Fruit fly (Drosophila melanogaster) whole organism, embryonic: Measurements from ENCODE around the gene Bem46.

Source experiments
- Antp ChIP-seq: fragments of 200-800 bp; sonication (Bioruptor generic); optimal IDR thresholded peaks from 3 replicates; lab custom pipeline; 2016; ENCODE audit warnings: missing biosample characterization, missing genetic modification characterization
- BEAF-32 ChIP-seq: fragments of 200-800 bp; sonication (Bioruptor generic); optimal IDR thresholded peaks from 3 replicates; lab custom pipeline; 2017; ENCODE audit warnings: missing biosample characterization, missing genetic modification characterization, mild to moderate bottlenecking, moderate library complexity, missing genetic modification reagents
- Bteb2 ChIP-seq: fragments of 200-800 bp; sonication (Bioruptor generic); optimal IDR thresholded peaks from 2 replicates; lab custom pipeline; 2016; ENCODE audit warnings: missing biosample characterization, missing genetic modification characterization
- CG11093 ChIP-seq: fragments of 200-800 bp; sonication (Bioruptor generic); IDR thresholded peaks from 3 replicates; pipeline ENCODE4 v1.3.6; 2022; ENCODE audit warnings: missing biosample characterization, missing genetic modification characterization
- CG13296 ChIP-seq: fragments of 200-800 bp; sonication (Bioruptor generic); optimal IDR thresholded peaks from 3 replicates; lab custom pipeline; 2018; ENCODE audit warnings: missing biosample characterization, mild to moderate bottlenecking, missing genetic modification characterization
- CG14050 ChIP-seq: fragments of 200-800 bp; sonication (Bioruptor generic); IDR thresholded peaks from 3 replicates; pipeline ENCODE4 v1.3.6; 2022; ENCODE audit warnings: missing biosample characterization, missing genetic modification characterization
- CG17328 ChIP-seq: fragments of 200-800 bp; sonication (Bioruptor generic); IDR thresholded peaks from 2 replicates; pipeline ENCODE4 v1.3.6; 2022; ENCODE audit warnings: missing biosample characterization, missing genetic modification characterization
- CG17568 ChIP-seq: fragments of 200-800 bp; sonication (Bioruptor generic); optimal IDR thresholded peaks from 2 replicates; lab custom pipeline; 2018; ENCODE audit warnings: missing biosample characterization, mild to moderate bottlenecking, missing genetic modification characterization, moderate library complexity
- CG17802 ChIP-seq: fragments of 200-800 bp; sonication (Bioruptor generic); optimal IDR thresholded peaks from 2 replicates; lab custom pipeline; 2018; ENCODE audit warnings: missing biosample characterization, mild to moderate bottlenecking, missing genetic modification characterization, moderate library complexity
- CG18262 ChIP-seq: fragments of 200-800 bp; optimal IDR thresholded peaks from 3 replicates; lab custom pipeline; 2019; ENCODE audit warnings: missing biosample characterization, mild to moderate bottlenecking, missing genetic modification characterization, moderate library complexity
- CG1832 ChIP-seq: fragments of 200-800 bp; sonication (Bioruptor generic); optimal IDR thresholded peaks from 2 replicates; lab custom pipeline; 2017; ENCODE audit warnings: missing biosample characterization, mild to moderate bottlenecking, missing genetic modification characterization, inconsistent platforms
- CG2116 ChIP-seq: fragments of 200-800 bp; sonication (Bioruptor generic); optimal IDR thresholded peaks from 3 replicates; lab custom pipeline; 2018; ENCODE audit warnings: missing biosample characterization, mild to moderate bottlenecking, missing genetic modification characterization
- CG2875 ChIP-seq: fragments of 200-800 bp; sonication (Bioruptor generic); optimal IDR thresholded peaks from 2 replicates; lab custom pipeline; 2017; ENCODE audit warnings: missing biosample characterization, mild to moderate bottlenecking, missing genetic modification characterization, missing genetic modification reagents
- CG30020 ChIP-seq: fragments of 200-800 bp; optimal IDR thresholded peaks from 2 replicates; lab custom pipeline; 2019; ENCODE audit warnings: missing biosample characterization, mild to moderate bottlenecking, missing genetic modification characterization, moderate library complexity
- CG30403 ChIP-seq: fragments of 200-800 bp; sonication (Bioruptor generic); optimal IDR thresholded peaks from 3 replicates; lab custom pipeline; 2016; ENCODE audit warnings: missing biosample characterization, missing genetic modification characterization
- CG3281 ChIP-seq: fragments of 200-800 bp; sonication (Bioruptor generic); optimal IDR thresholded peaks from 3 replicates; lab custom pipeline; 2017; ENCODE audit warnings: missing biosample characterization, mild to moderate bottlenecking, missing genetic modification characterization
- CG33213 ChIP-seq: fragments of 200-800 bp; sonication (Bioruptor generic); optimal IDR thresholded peaks from 3 replicates; lab custom pipeline; 2016; ENCODE audit warnings: missing biosample characterization, missing genetic modification characterization
- CG3726 ChIP-seq: fragments of 200-800 bp; sonication (Bioruptor generic); IDR thresholded peaks from 3 replicates; pipeline ENCODE4, ENCODE4 v1.3.6; 2022; ENCODE audit warnings: missing biosample characterization, missing genetic modification characterization
- CG6175 ChIP-seq: fragments of 200-800 bp; sonication (Bioruptor generic); IDR thresholded peaks from 3 replicates; pipeline ENCODE4 v1.3.6; 2022; ENCODE audit warnings: missing biosample characterization, missing genetic modification characterization
- CG7963 ChIP-seq: fragments of 200-800 bp; sonication (Bioruptor generic); IDR thresholded peaks from 3 replicates; pipeline ENCODE4 v1.3.6; 2022; ENCODE audit warnings: missing biosample characterization, missing genetic modification characterization; ENCODE audit not compliant: partially characterized antibody
- CG8388 ChIP-seq: fragments of 200-800 bp; sonication (Bioruptor generic); optimal IDR thresholded peaks from 2 replicates; lab custom pipeline; 2019; ENCODE audit warnings: missing biosample characterization, mild to moderate bottlenecking, missing genetic modification characterization, moderate library complexity
- CG9876 ChIP-seq: fragments of 200-800 bp; sonication (Bioruptor generic); optimal IDR thresholded peaks from 2 replicates; lab custom pipeline; 2016; ENCODE audit warnings: missing biosample characterization, missing genetic modification characterization
- CTCF ChIP-seq: fragments of 200-800 bp; sonication (Bioruptor generic); optimal IDR thresholded peaks from 2 replicates; lab custom pipeline; 2017; ENCODE audit warnings: missing biosample characterization, mild to moderate bottlenecking, missing genetic modification characterization, moderate library complexity
- Elba2 ChIP-seq: fragments of 200-800 bp; sonication (Bioruptor generic); optimal IDR thresholded peaks from 3 replicates; lab custom pipeline; 2016; ENCODE audit warnings: missing biosample characterization, missing genetic modification characterization
- Ets65A ChIP-seq: fragments of 200-800 bp; sonication (Bioruptor generic); peaks from one replicate; lab custom pipeline; 2016; ENCODE audit warnings: missing biosample characterization, missing genetic modification characterization
- Fer2 ChIP-seq: fragments of 200-800 bp; sonication (Bioruptor generic); optimal IDR thresholded peaks from 2 replicates; lab custom pipeline; 2018; ENCODE audit warnings: missing biosample characterization, mild to moderate bottlenecking, missing genetic modification characterization, moderate library complexity
- HLHmδ ChIP-seq: fragments of 200-800 bp; sonication (Bioruptor generic); optimal IDR thresholded peaks from 2 replicates; lab custom pipeline; 2018; ENCODE audit warnings: missing biosample characterization, mild to moderate bottlenecking, missing genetic modification characterization, moderate library complexity
- MTF-1 ChIP-seq: fragments of 200-800 bp; sonication (Bioruptor generic); optimal IDR thresholded peaks from 2 replicates; lab custom pipeline; 2018; ENCODE audit warnings: missing biosample characterization, mild to moderate bottlenecking, missing genetic modification characterization, borderline replicate concordance
- Mes4 ChIP-seq: fragments of 200-800 bp; sonication (Bioruptor generic); optimal IDR thresholded peaks from 2 replicates; lab custom pipeline; 2016; ENCODE audit warnings: missing biosample characterization, missing genetic modification characterization
- Myb ChIP-seq: fragments of 200-800 bp; sonication (Bioruptor generic); optimal IDR thresholded peaks from 2 replicates; lab custom pipeline; 2016; ENCODE audit warnings: missing biosample characterization, missing genetic modification characterization
- Rfx ChIP-seq: fragments of 200-800 bp; sonication (Bioruptor generic); IDR thresholded peaks from 2 replicates; pipeline ENCODE4 v1.3.6; 2022; ENCODE audit warnings: missing biosample characterization, missing genetic modification characterization
- Sox102F ChIP-seq: fragments of 200-800 bp; sonication (Bioruptor generic); optimal IDR thresholded peaks from 2 replicates; lab custom pipeline; 2018; ENCODE audit warnings: missing biosample characterization, mild to moderate bottlenecking, missing genetic modification characterization, moderate library complexity
- bigmax ChIP-seq: fragments of 200-800 bp; sonication (Bioruptor generic); optimal IDR thresholded peaks from 2 replicates; lab custom pipeline; 2018; ENCODE audit warnings: missing biosample characterization, mild to moderate bottlenecking, missing genetic modification characterization
- corto ChIP-seq: fragments of 200-800 bp; sonication (Bioruptor generic); optimal IDR thresholded peaks from 2 replicates; lab custom pipeline; 2016; ENCODE audit warnings: missing biosample characterization, mild to moderate bottlenecking, missing genetic modification characterization, moderate library complexity
- disco-r ChIP-seq: fragments of 200-800 bp; sonication (Bioruptor generic); optimal IDR thresholded peaks from 2 replicates; lab custom pipeline; 2016; ENCODE audit warnings: missing biosample characterization, missing genetic modification characterization
- ems ChIP-seq: fragments of 200-800 bp; sonication (Bioruptor generic); optimal IDR thresholded peaks from 3 replicates; lab custom pipeline; 2016; ENCODE audit warnings: missing biosample characterization, missing genetic modification characterization
- eve ChIP-seq, 2 experiments: fragments of >200 bp; optimal IDR thresholded peaks; 2 replicates each; lab custom pipeline; 2017; ENCODE audit warnings: missing biosample characterization in 2 of 2, missing genetic modification characterization in 2 of 2
- gsb ChIP-seq: fragments of 200-800 bp; sonication (Bioruptor generic); IDR thresholded peaks from 2 replicates; pipeline ENCODE4 v1.3.6; 2022; ENCODE audit warnings: missing biosample characterization, missing genetic modification characterization
- hbn ChIP-seq: fragments of 200-800 bp; sonication (Bioruptor generic); IDR thresholded peaks from 2 replicates; pipeline ENCODE4 v1.3.6; 2022; ENCODE audit warnings: missing biosample characterization, missing genetic modification characterization; ENCODE audit not compliant: partially characterized antibody
- lab ChIP-seq: fragments of 200-800 bp; sonication (Bioruptor generic); optimal IDR thresholded peaks from 3 replicates; lab custom pipeline; 2017; ENCODE audit warnings: missing biosample characterization, missing genetic modification characterization, mild to moderate bottlenecking, moderate library complexity, missing genetic modification reagents
- mld ChIP-seq: fragments of 200-800 bp; sonication (Bioruptor generic); IDR thresholded peaks from 3 replicates; pipeline ENCODE4 v1.3.6; 2022; ENCODE audit warnings: missing biosample characterization, missing genetic modification characterization; ENCODE audit not compliant: partially characterized antibody
- pita ChIP-seq: fragments of 200-800 bp; sonication (Bioruptor generic); optimal IDR thresholded peaks from 2 replicates; lab custom pipeline; 2017; ENCODE audit warnings: missing biosample characterization, mild to moderate bottlenecking, missing genetic modification characterization
- prd ChIP-seq, 3 experiments: fragments of >200 bp in 2 of 3; fragments of 200-800 bp in 1 of 3; sonication (Bioruptor generic) in 1 of 3; optimal IDR thresholded peaks in 2 of 3; IDR thresholded peaks in 1 of 3; 2 replicates in 2 of 3; 3 replicates in 1 of 3; pipeline versions ENCODE4 v1.3.6 to Lab custom; 2017 to 2022; ENCODE audit warnings: missing biosample characterization in 1 of 3, missing genetic modification characterization in 1 of 3
- pzg ChIP-seq: fragments of 200-800 bp; sonication (Bioruptor generic); optimal IDR thresholded peaks from 3 replicates; lab custom pipeline; 2018; ENCODE audit warnings: missing biosample characterization, mild to moderate bottlenecking, missing genetic modification characterization, moderate library complexity
- schlank ChIP-seq: fragments of 200-800 bp; sonication (Bioruptor generic); optimal IDR thresholded peaks from 2 replicates; lab custom pipeline; 2018; ENCODE audit warnings: missing biosample characterization, mild to moderate bottlenecking, missing genetic modification characterization
- sens-2 ChIP-seq: fragments of 200-800 bp; sonication (Bioruptor generic); IDR thresholded peaks from 2 replicates; pipeline ENCODE4 v1.3.6; 2022; ENCODE audit warnings: missing biosample characterization, missing genetic modification characterization
- so ChIP-seq: fragments of 200-800 bp; sonication (Bioruptor generic); IDR thresholded peaks from 3 replicates; pipeline ENCODE4 v1.3.6; 2022; ENCODE audit warnings: missing biosample characterization, missing genetic modification characterization
- ttk ChIP-seq: fragments of 200-800 bp; sonication (Bioruptor generic); IDR thresholded peaks from 2 replicates; pipeline ENCODE4 v2.1.2; 2022; ENCODE audit warnings: missing biosample characterization, missing genetic modification characterization
- tup ChIP-seq: fragments of 200-800 bp; sonication (Bioruptor generic); optimal IDR thresholded peaks from 2 replicates; lab custom pipeline; 2016; ENCODE audit warnings: missing biosample characterization, mild to moderate bottlenecking, missing genetic modification characterization, moderate library complexity
- zen2 ChIP-seq: fragments of 200-800 bp; sonication (Bioruptor generic); IDR thresholded peaks from 3 replicates; pipeline ENCODE4 v1.3.6; 2022; ENCODE audit warnings: missing biosample characterization, missing genetic modification characterization; ENCODE audit not compliant: partially characterized antibody
- zfh1 ChIP-seq: fragments of 200-800 bp; sonication (Bioruptor generic); IDR thresholded peaks from 3 replicates; pipeline ENCODE4 v1.3.6; 2022; ENCODE audit warnings: missing biosample characterization, missing genetic modification characterization

Gene Bem46

DNA sequence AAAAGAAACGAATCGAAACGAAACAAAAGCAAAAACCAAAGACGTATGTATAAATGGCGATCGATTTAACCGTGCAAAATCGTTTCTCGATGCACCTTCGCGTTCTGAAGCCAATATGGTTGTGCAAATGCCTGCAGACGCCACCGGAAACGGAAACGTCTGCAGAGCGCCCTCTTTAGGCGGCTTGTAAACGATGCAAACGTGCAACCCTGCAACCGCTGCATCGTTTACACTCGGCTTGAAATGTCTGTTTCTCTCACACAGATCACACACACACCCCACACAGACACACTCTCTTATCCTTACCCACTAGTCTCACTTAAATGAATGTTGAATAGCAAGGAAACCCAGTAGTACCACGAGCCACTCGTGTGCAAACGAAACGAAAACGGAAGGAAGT, 21.0 kb upstream of the Bem46 start:
- peak; percentile 1 for TF ChIP-seq CG8388
- no peak for TF ChIP-seq CG30403 (GFP tag; lab: Kevin White, UChicago)
- no peak for TF ChIP-seq schlank (tag; lab: Kevin White, UChicago)
- no peak for TF ChIP-seq zen2 (GFP tag; lab: Robert Waterston, UW)
- TF ChIP-seq CG1832 (GFP tag; lab: Kevin White, UChicago), result no peak
- no peak for TF ChIP-seq ems (GFP tag; lab: Kevin White, UChicago)
- TF ChIP-seq CG13296 (GFP tag; lab: Kevin White, UChicago), result no peak
- no peak for TF ChIP-seq corto (GFP tag; lab: Kevin White, UChicago)
- peak; percentile 21 for TF ChIP-seq Elba2 (GFP tag; lab: Kevin White, UChicago)
- TF ChIP-seq bigmax (GFP tag; lab: Kevin White, UChicago), result no peak
- TF ChIP-seq sens-2 (GFP tag; lab: Robert Waterston, UW), result peak; percentile 43; the same call in 1 of the 2 replicates
- no peak for TF ChIP-seq BEAF-32
- TF ChIP-seq Rfx, result no peak
- TF ChIP-seq CG14050 (GFP tag; lab: Robert Waterston, UW), result no peak
- peak; percentile 26 for TF ChIP-seq CG17802 (tag; lab: Kevin White, UChicago)
- TF ChIP-seq HLHmδ (GFP tag; lab: Kevin White, UChicago), result peak; percentile 74
- no peak for TF ChIP-seq CG6175 (GFP tag; lab: Robert Waterston, UW)
- TF ChIP-seq hbn (GFP tag; lab: Robert Waterston, UW), result no peak
- no peak for TF ChIP-seq eve (GFP tag; optimal IDR thresholded peaks at IDR 0.05; lab: Kevin White, UChicago)
- TF ChIP-seq CG11093 (GFP tag; lab: Robert Waterston, UW), result no peak
- TF ChIP-seq CG18262, result no peak
- TF ChIP-seq pita (GFP tag; lab: Kevin White, UChicago), result no peak
- TF ChIP-seq Antp (GFP tag; lab: Kevin White, UChicago), result no peak
- peak; percentile 47 for TF ChIP-seq MTF-1 (GFP tag; lab: Kevin White, UChicago)
- no peak for TF ChIP-seq CG33213 (GFP tag; lab: Kevin White, UChicago)
- no peak for TF ChIP-seq so (GFP tag; lab: Robert Waterston, UW)
- TF ChIP-seq disco-r (GFP tag; lab: Kevin White, UChicago), result no peak
- no peak for TF ChIP-seq gsb
- TF ChIP-seq CG7963 (GFP tag; lab: Robert Waterston, UW), result no peak
- TF ChIP-seq Fer2 (tag; lab: Kevin White, UChicago), result no peak
- TF ChIP-seq zfh1 (GFP tag; lab: Robert Waterston, UW), result 0 out of 3 replicates have a peak, but pooled peaks have one; percentile 46
- no peak for TF ChIP-seq Sox102F (GFP tag; lab: Kevin White, UChicago)
- no peak for TF ChIP-seq CG30020 (tag; lab: Kevin White, UChicago)
- TF ChIP-seq Ets65A (GFP tag; lab: Kevin White, UChicago), result no peak
- TF ChIP-seq ttk, result no peak
- no peak for TF ChIP-seq tup
- no peak for TF ChIP-seq CG17328 (GFP tag; lab: Robert Waterston, UW)
- no peak for TF ChIP-seq pzg
- TF ChIP-seq CG2116 (GFP tag; lab: Kevin White, UChicago), result peak; percentile 86
- TF ChIP-seq lab (GFP tag; lab: Kevin White, UChicago), result no peak
- TF ChIP-seq mld (GFP tag; lab: Robert Waterston, UW), result no peak
- no peak for TF ChIP-seq Myb (GFP tag; lab: Kevin White, UChicago)
- no peak for TF ChIP-seq prd (optimal IDR thresholded peaks at IDR 0.05; lab: Kevin White, UChicago)
- no peak for TF ChIP-seq prd (GFP tag; IDR thresholded peaks at IDR 0.05; lab: Robert Waterston, UW)
- TF ChIP-seq Mes4, result peak; percentile 25
- TF ChIP-seq CG2875, result no peak
- no peak for TF ChIP-seq CG3281 (GFP tag; lab: Kevin White, UChicago)
- peak; percentile 82 for TF ChIP-seq CTCF (GFP tag; lab: Kevin White, UChicago)
- peak; percentile 9 for TF ChIP-seq CG9876 (GFP tag; lab: Kevin White, UChicago)
- no peak for TF ChIP-seq Bteb2 (GFP tag; lab: Kevin White, UChicago)
- no peak for TF ChIP-seq CG17568 (GFP tag; lab: Kevin White, UChicago)
- peak; percentile 63; the same call in 1 of the 3 replicates for TF ChIP-seq CG3726 (GFP tag; lab: Robert Waterston, UW)
